Worm (Caenorhabditis elegans) whole organism, L4/young adult: ENCODE results near the gene srh-208.

ENCODE experiments used
- W03F9.2 ChIP-seq: fragments of 150-350 bp; optimal IDR thresholded peaks from 2 replicates; lab custom pipeline; 2014; ENCODE audit warnings: missing biosample characterization, missing genetic modification characterization
- dao-5 ChIP-seq: sonication (generic microtip); optimal IDR thresholded peaks from 2 replicates; lab custom pipeline; 2016; ENCODE audit warnings: missing genotype, missing genetic modification characterization, moderate library complexity, missing compliant biosample characterization
- him-1 ChIP-seq: sonication (generic microtip); optimal IDR thresholded peaks from 2 replicates; lab custom pipeline; 2016; ENCODE audit warnings: missing genotype, missing genetic modification reagents, missing genetic modification characterization, missing compliant biosample characterization

- TF ChIP-seq him-1 (no peak), dao-5 (tag; lab: Kevin White, UChicago) (no peak), W03F9.2 (no peak)
These were observed 5.8 kb upstream of the srh-208 start, which contains the start of gene C43D7.8 for ce11 chrV:19311391-19311790.
